Fruit fly (Drosophila melanogaster) whole organism, prepupa: Measurements from ENCODE around the gene Vha55.

Experiments
- CG10631 ChIP-seq: fragments of 200-800 bp; sonication (Bioruptor generic); optimal IDR thresholded peaks from 2 replicates; lab custom pipeline; 2016; ENCODE audit warnings: missing biosample characterization, missing genetic modification characterization
- CG10669 ChIP-seq: fragments of 200-800 bp; sonication (Bioruptor generic); optimal IDR thresholded peaks from 3 replicates; lab custom pipeline; 2018; ENCODE audit warnings: missing biosample characterization, mild to moderate bottlenecking, missing genetic modification characterization, moderate library complexity
- CG11294 ChIP-seq: fragments of 200-800 bp; sonication (Bioruptor generic); IDR thresholded peaks from 2 replicates; pipeline ENCODE4 v1.3.6; 2022; ENCODE audit warnings: missing biosample characterization, missing genetic modification characterization
- CG11762 ChIP-seq: fragments of 200-800 bp; sonication (Bioruptor generic); optimal IDR thresholded peaks from 3 replicates; lab custom pipeline; 2016; ENCODE audit warnings: missing biosample characterization, missing genetic modification characterization; ENCODE audit not compliant: insufficient read depth
- CG11902 ChIP-seq: fragments of 200-800 bp; sonication (Bioruptor generic); optimal IDR thresholded peaks from 3 replicates; lab custom pipeline; 2016; ENCODE audit warnings: missing biosample characterization, missing genetic modification characterization
- CG15336 ChIP-seq: fragments of 200-800 bp; sonication (Bioruptor generic); IDR thresholded peaks from 2 replicates; pipeline ENCODE4 v1.3.6; 2022; ENCODE audit warnings: missing biosample characterization, missing genetic modification characterization
- CG1621 ChIP-seq: fragments of 200-800 bp; sonication (Bioruptor generic); optimal IDR thresholded peaks from 3 replicates; lab custom pipeline; 2018; ENCODE audit warnings: missing biosample characterization, mild to moderate bottlenecking, missing genetic modification characterization
- CG16779 ChIP-seq: fragments of 200-800 bp; sonication (Bioruptor generic); optimal IDR thresholded peaks from 3 replicates; lab custom pipeline; 2017; ENCODE audit warnings: missing biosample characterization, mild to moderate bottlenecking, missing genetic modification characterization
- CG3032 ChIP-seq: fragments of 200-800 bp; optimal IDR thresholded peaks from 2 replicates; lab custom pipeline; 2019; ENCODE audit warnings: missing biosample characterization, mild to moderate bottlenecking, missing genetic modification characterization, moderate library complexity
- CG31627 ChIP-seq: fragments of 200-800 bp; sonication (Bioruptor generic); optimal IDR thresholded peaks from 3 replicates; lab custom pipeline; 2016; ENCODE audit warnings: missing biosample characterization, missing genetic modification characterization
- CG32006 ChIP-seq: fragments of 200-800 bp; sonication (Bioruptor generic); optimal IDR thresholded peaks from 3 replicates; lab custom pipeline; 2017; ENCODE audit warnings: missing biosample characterization, mild to moderate bottlenecking, missing genetic modification characterization
- CG34406 ChIP-seq: fragments of 200-800 bp; sonication (Bioruptor generic); optimal IDR thresholded peaks from 3 replicates; lab custom pipeline; 2016; ENCODE audit warnings: missing biosample characterization, missing genetic modification characterization
- CG3919 ChIP-seq: fragments of 200-800 bp; sonication (Bioruptor generic); optimal IDR thresholded peaks from 3 replicates; lab custom pipeline; 2016; ENCODE audit warnings: missing biosample characterization, missing genetic modification characterization
- CG4318 ChIP-seq: fragments of 200-800 bp; sonication (Bioruptor generic); optimal IDR thresholded peaks from 3 replicates; lab custom pipeline; 2017; ENCODE audit warnings: missing biosample characterization, mild to moderate bottlenecking, missing genetic modification characterization
- CG6163 ChIP-seq: fragments of 200-800 bp; sonication (Bioruptor generic); IDR thresholded peaks from 3 replicates; pipeline ENCODE4 v1.3.6; 2022; ENCODE audit warnings: missing biosample characterization, missing genetic modification characterization
- CG6276 ChIP-seq: fragments of 200-800 bp; sonication (Bioruptor generic); optimal IDR thresholded peaks from 2 replicates; lab custom pipeline; 2017; ENCODE audit warnings: missing biosample characterization, mild to moderate bottlenecking, missing genetic modification characterization
- CG6792 ChIP-seq: fragments of 200-800 bp; sonication (Bioruptor generic); optimal IDR thresholded peaks from 3 replicates; lab custom pipeline; 2016; ENCODE audit warnings: missing biosample characterization, missing genetic modification characterization
- CG6854 ChIP-seq: fragments of 200-800 bp; sonication (Bioruptor generic); optimal IDR thresholded peaks from 2 replicates; lab custom pipeline; 2017; ENCODE audit warnings: missing biosample characterization, mild to moderate bottlenecking, missing genetic modification characterization
- CG7368 ChIP-seq: fragments of 200-800 bp; sonication (Bioruptor generic); optimal IDR thresholded peaks from 3 replicates; lab custom pipeline; 2016; ENCODE audit warnings: missing biosample characterization, missing genetic modification characterization
- CG8119 ChIP-seq: fragments of 200-800 bp; sonication (Bioruptor generic); IDR thresholded peaks from 3 replicates; pipeline ENCODE4 v1.3.6; 2022; ENCODE audit warnings: missing biosample characterization, missing genetic modification characterization
- CG8632 ChIP-seq: fragments of 200-800 bp; sonication (Bioruptor generic); optimal IDR thresholded peaks from 3 replicates; lab custom pipeline; 2016; ENCODE audit warnings: missing biosample characterization, missing genetic modification characterization
- Eip75B ChIP-seq: fragments of 200-800 bp; sonication (Bioruptor generic); optimal IDR thresholded peaks from 3 replicates; lab custom pipeline; 2016; ENCODE audit warnings: missing biosample characterization, missing genetic modification characterization
- Eip78C ChIP-seq: fragments of 200-800 bp; sonication (Bioruptor generic); peaks from one replicate; lab custom pipeline; 2016; ENCODE audit warnings: missing biosample characterization, missing genetic modification characterization
- Eip93F ChIP-seq: fragments of 200-800 bp; sonication (Bioruptor generic); optimal IDR thresholded peaks from 2 replicates; lab custom pipeline; 2016; ENCODE audit warnings: missing biosample characterization, mild to moderate bottlenecking, missing genetic modification characterization
- Ets21C ChIP-seq: fragments of 200-800 bp; sonication (Bioruptor generic); optimal IDR thresholded peaks from 3 replicates; lab custom pipeline; 2016; ENCODE audit warnings: missing biosample characterization, missing genetic modification characterization
- Ets96B ChIP-seq: fragments of 200-800 bp; optimal IDR thresholded peaks from 2 replicates; lab custom pipeline; 2019; ENCODE audit warnings: missing biosample characterization, mild to moderate bottlenecking, missing genetic modification characterization, moderate library complexity
- Gug ChIP-seq: fragments of 200-800 bp; sonication (Bioruptor generic); IDR thresholded peaks from 2 replicates; pipeline ENCODE4 v1.3.6; 2022; ENCODE audit warnings: missing biosample characterization, missing genetic modification characterization
- Hr38 ChIP-seq: sonication (Bioruptor generic); optimal IDR thresholded peaks from 2 replicates; lab custom pipeline; 2016; ENCODE audit warnings: missing biosample characterization, missing genetic modification characterization
- Hr39 ChIP-seq: fragments of 200-800 bp; sonication (Bioruptor generic); optimal IDR thresholded peaks from 2 replicates; lab custom pipeline; 2016; ENCODE audit warnings: missing biosample characterization, missing genetic modification characterization
- Hr4 ChIP-seq: fragments of 200-800 bp; sonication (Bioruptor generic); optimal IDR thresholded peaks from 3 replicates; lab custom pipeline; 2016; ENCODE audit warnings: missing biosample characterization, missing genetic modification characterization
- Lpt ChIP-seq: fragments of 200-800 bp; sonication (Bioruptor generic); optimal IDR thresholded peaks from 3 replicates; lab custom pipeline; 2016; ENCODE audit warnings: missing biosample characterization, missing genetic modification characterization
- Met ChIP-seq: fragments of 200-800 bp; sonication (Bioruptor generic); optimal IDR thresholded peaks from 3 replicates; lab custom pipeline; 2016; ENCODE audit warnings: missing biosample characterization, missing genetic modification characterization
- OdsH ChIP-seq: fragments of 200-800 bp; sonication (Bioruptor generic); optimal IDR thresholded peaks from 3 replicates; lab custom pipeline; 2016; ENCODE audit warnings: missing biosample characterization, missing genetic modification characterization
- Smox ChIP-seq: fragments of 200-800 bp; sonication (Bioruptor generic); optimal IDR thresholded peaks from 3 replicates; lab custom pipeline; 2016; ENCODE audit warnings: missing biosample characterization, missing genetic modification characterization
- Sox102F ChIP-seq: fragments of 200-800 bp; sonication (Bioruptor generic); optimal IDR thresholded peaks from 2 replicates; lab custom pipeline; 2016; ENCODE audit warnings: missing biosample characterization, mild to moderate bottlenecking, missing genetic modification characterization
- Sox14 ChIP-seq: fragments of 200-800 bp; sonication (Bioruptor generic); optimal IDR thresholded peaks from 3 replicates; lab custom pipeline; 2016; ENCODE audit warnings: missing biosample characterization, missing genetic modification characterization
- Sox15 ChIP-seq: fragments of 200-800 bp; sonication (Bioruptor generic); optimal IDR thresholded peaks from 3 replicates; lab custom pipeline; 2016; ENCODE audit warnings: missing biosample characterization, missing genetic modification characterization
- achi ChIP-seq: fragments of 200-800 bp; sonication (Bioruptor generic); optimal IDR thresholded peaks from 3 replicates; lab custom pipeline; 2016; ENCODE audit warnings: missing biosample characterization, missing genetic modification characterization
- acj6 ChIP-seq: fragments of 200-800 bp; sonication (Bioruptor generic); optimal IDR thresholded peaks from 3 replicates; lab custom pipeline; 2016; ENCODE audit warnings: missing biosample characterization, missing genetic modification characterization
- cyc ChIP-seq: fragments of 200-800 bp; sonication (Bioruptor generic); optimal IDR thresholded peaks from 3 replicates; lab custom pipeline; 2016; ENCODE audit warnings: missing biosample characterization, missing genetic modification characterization
- dac ChIP-seq: fragments of 200-800 bp; sonication (Bioruptor generic); optimal IDR thresholded peaks from 2 replicates; lab custom pipeline; 2017; ENCODE audit warnings: missing biosample characterization, mild to moderate bottlenecking, missing genetic modification characterization
- dsx ChIP-seq: fragments of 200-800 bp; optimal IDR thresholded peaks from 3 replicates; lab custom pipeline; 2019; ENCODE audit warnings: missing biosample characterization, mild to moderate bottlenecking, missing genetic modification characterization, moderate library complexity; ENCODE audit not compliant: poor library complexity, severe bottlenecking
- esn ChIP-seq: fragments of 200-800 bp; sonication (Bioruptor generic); optimal IDR thresholded peaks from 2 replicates; lab custom pipeline; 2016; ENCODE audit warnings: missing biosample characterization, mild to moderate bottlenecking, missing genetic modification characterization, moderate library complexity
- fd59A ChIP-seq: fragments of 200-800 bp; sonication (Bioruptor generic); optimal IDR thresholded peaks from 2 replicates; lab custom pipeline; 2017; ENCODE audit warnings: missing biosample characterization, mild to moderate bottlenecking, missing genetic modification characterization, missing genetic modification reagents
- fd85E ChIP-seq: fragments of 200-800 bp; sonication (Bioruptor generic); optimal IDR thresholded peaks from 3 replicates; lab custom pipeline; 2016; ENCODE audit warnings: missing biosample characterization, missing genetic modification characterization
- net ChIP-seq: fragments of 200-800 bp; sonication (Bioruptor generic); optimal IDR thresholded peaks from 3 replicates; lab custom pipeline; 2016; ENCODE audit warnings: missing biosample characterization, missing genetic modification characterization
- pdm3 ChIP-seq: fragments of 200-800 bp; sonication (Bioruptor generic); optimal IDR thresholded peaks from 3 replicates; lab custom pipeline; 2016; ENCODE audit warnings: missing biosample characterization, missing genetic modification characterization
- salr ChIP-seq, 2 experiments: fragments of 200-800 bp; sonication (Bioruptor generic); optimal IDR thresholded peaks; 3 replicates each; lab custom pipeline; 2016 to 2018; ENCODE audit warnings: missing biosample characterization in 2 of 2, missing genetic modification characterization in 2 of 2, mild to moderate bottlenecking in 1 of 2
- spab ChIP-seq: fragments of 200-800 bp; sonication (Bioruptor generic); optimal IDR thresholded peaks from 2 replicates; lab custom pipeline; 2017; ENCODE audit warnings: missing biosample characterization, mild to moderate bottlenecking, missing genetic modification characterization, missing genetic modification reagents
- ss ChIP-seq, 2 experiments: fragments of 200-800 bp; sonication (Bioruptor generic); optimal IDR thresholded peaks; 2 replicates in 1 of 2; 3 replicates in 1 of 2; lab custom pipeline; 2017 to 2018; ENCODE audit warnings: mild to moderate bottlenecking in 2 of 2, missing biosample characterization in 2 of 2, missing genetic modification characterization in 2 of 2, moderate library complexity in 1 of 2
- svp ChIP-seq: fragments of 200-800 bp; sonication (Bioruptor generic); peaks from one replicate; lab custom pipeline; 2016; ENCODE audit warnings: missing biosample characterization, missing genetic modification characterization
- vri ChIP-seq: fragments of 200-800 bp; sonication (Bioruptor generic); optimal IDR thresholded peaks from 3 replicates; lab custom pipeline; 2016; ENCODE audit warnings: missing biosample characterization, mild to moderate bottlenecking, missing genetic modification characterization

Gene Vha55

dm6 chr3R:12653511-12654252, 26.1 kb upstream of the Vha55 start:
- TF ChIP-seq dac (GFP tag; lab: Kevin White, UChicago) (peak; percentile 51), fd85E (GFP tag; lab: Kevin White, UChicago) (no peak), CG3032 (tag; lab: Kevin White, UChicago) (no peak), cyc (GFP tag; lab: Kevin White, UChicago) (no peak), svp (GFP tag; lab: Kevin White, UChicago) (peak; percentile 58), CG11762 (GFP tag; lab: Kevin White, UChicago) (no peak), Ets96B (tag; lab: Kevin White, UChicago) (no peak), CG7368 (GFP tag; lab: Kevin White, UChicago) (no peak), CG11902 (no peak), CG6163 (GFP tag; lab: Robert Waterston, UW) (peak; percentile 39; the same call in 2 of the 3 replicates), Eip78C (GFP tag; lab: Kevin White, UChicago) (peak; percentile 51), esn (GFP tag; lab: Kevin White, UChicago) (no peak), CG3919 (GFP tag; lab: Kevin White, UChicago) (no peak), Smox (GFP tag; lab: Kevin White, UChicago) (no peak), CG1621 (tag; lab: Kevin White, UChicago) (no peak), CG6854 (GFP tag; lab: Kevin White, UChicago) (no peak), CG8632 (GFP tag; lab: Kevin White, UChicago) (no peak), CG10631 (GFP tag; lab: Kevin White, UChicago) (no peak), fd59A (GFP tag; lab: Kevin White, UChicago) (no peak), CG31627 (no peak), ss (GFP tag; optimal IDR thresholded peaks at IDR 0.05; lab: Kevin White, UChicago) (no peak), CG6792 (no peak), achi (GFP tag; lab: Kevin White, UChicago) (peak; percentile 26), net (GFP tag; lab: Kevin White, UChicago) (peak; percentile 45), CG15336 (GFP tag; lab: Robert Waterston, UW) (peak; percentile 82), Sox14 (GFP tag; lab: Kevin White, UChicago) (no peak), CG6276 (GFP tag; lab: Kevin White, UChicago) (peak; percentile 64), Ets21C (GFP tag; lab: Kevin White, UChicago) (no peak), salr (GFP tag; optimal IDR thresholded peaks at IDR 0.05; lab: Kevin White, UChicago) (no peak), Gug (peak; percentile 68), Eip93F (GFP tag; lab: Kevin White, UChicago) (no peak), Hr38 (no peak), CG16779 (tag; lab: Kevin White, UChicago) (no peak), Hr4 (GFP tag; lab: Kevin White, UChicago) (peak; percentile 83), spab (GFP tag; lab: Kevin White, UChicago) (no peak), OdsH (GFP tag; lab: Kevin White, UChicago) (peak; percentile 27), Met (GFP tag; lab: Kevin White, UChicago) (no peak), Lpt (GFP tag; lab: Kevin White, UChicago) (peak; percentile 48), CG32006 (GFP tag; lab: Kevin White, UChicago) (peak; percentile 79), Hr39 (GFP tag; lab: Kevin White, UChicago) (no peak), Sox15 (GFP tag; lab: Kevin White, UChicago) (no peak), acj6 (no peak), Sox102F (GFP tag; lab: Kevin White, UChicago) (no peak), pdm3 (no peak), vri (GFP tag; lab: Kevin White, UChicago) (peak; percentile 50), dsx (no peak), CG34406 (no peak), CG8119 (GFP tag; lab: Robert Waterston, UW) (peak; percentile 88), CG11294 (GFP tag; lab: Robert Waterston, UW) (peak; percentile 78; the same call in 1 of the 2 replicates), CG10669 (GFP tag; lab: Kevin White, UChicago) (no peak), Eip75B (no peak), CG4318 (GFP tag; lab: Kevin White, UChicago) (peak; percentile 34)
